Fruit fly (Drosophila melanogaster): ENCODE measurements around the gene CG9886.

CG9886 gene

dm6 chr2L:2402194-2402593 lies 18.4 kb upstream of the CG9886 start:
- no peak for TF ChIP-seq CG17801 (GFP tag; optimal IDR thresholded peaks at IDR 0.05; ENCODE audit: partially characterized antibody)

- no peak for TF ChIP-seq CG17801 (GFP tag; optimal IDR thresholded peaks at IDR 0.05; ENCODE audit: partially characterized antibody)
Observed at dm6 chr2L:2404631-2405030, 16.0 kb upstream of the CG9886 start.

- TF ChIP-seq CG17801 (GFP tag; optimal IDR thresholded peaks at IDR 0.05; ENCODE audit: partially characterized antibody), result no peak
Observed at dm6 chr2L:2413093-2413492, 7.5 kb upstream of the CG9886 start.

- no peak for TF ChIP-seq CG17801 (GFP tag; optimal IDR thresholded peaks at IDR 0.05; ENCODE audit: partially characterized antibody)
Observed at dm6 chr2L:2415109-2415508, 5.5 kb upstream of the CG9886 start, which contains the start of gene CG18641. TSS of gene CG18641 (minus strand) at chr2L:2415322.

dm6 chr2L:2416620-2417019 lies 4.0 kb upstream of the CG9886 start, which contains the start of gene CG31948:
TSS of gene CG31948 (minus strand) at chr2L:2416720.
- TF ChIP-seq CG17801 (GFP tag; optimal IDR thresholded peaks at IDR 0.05; ENCODE audit: partially characterized antibody), result no peak

- no peak for TF ChIP-seq CG17801 (GFP tag; optimal IDR thresholded peaks at IDR 0.05; ENCODE audit: partially characterized antibody)
Observed at dm6 chr2L:2417865-2418264, 2.8 kb upstream of the CG9886 start, which contains the start of gene CG34448. TSS of gene CG34448 (minus strand) at chr2L:2417965.

- TF ChIP-seq CG17801 (GFP tag; optimal IDR thresholded peaks at IDR 0.05; ENCODE audit: partially characterized antibody), result no peak
Observed at dm6 chr2L:2419913-2420312, 717 bp upstream of the CG9886 start, which contains the start of gene CG34447. TSS of gene CG34447 (minus strand) at chr2L:2420013.

- TF ChIP-seq CG17801 (GFP tag; optimal IDR thresholded peaks at IDR 0.05; ENCODE audit: partially characterized antibody), result no peak
Observed at dm6 chr2L:2424497-2424896, 3.9 kb downstream of the CG9886 start, which contains the start of gene CG44139. TSS of gene CG44139 (plus strand) at chr2L:2424797.

dm6 chr2L:2425652-2426192 lies 5.1 kb downstream of the CG9886 start:
- TF ChIP-seq CG17801 (GFP tag; optimal IDR thresholded peaks at IDR 0.05; ENCODE audit: partially characterized antibody), result no peak

- TF ChIP-seq CG17801 (GFP tag; optimal IDR thresholded peaks at IDR 0.05; ENCODE audit: partially characterized antibody), result no peak
Observed at dm6 chr2L:2426444-2427188, 6.0 kb downstream of the CG9886 start.

dm6 chr2L:2427384-2428208 lies 7.0 kb downstream of the CG9886 start:
- no peak for TF ChIP-seq CG17801 (GFP tag; optimal IDR thresholded peaks at IDR 0.05; ENCODE audit: partially characterized antibody)

- no peak for TF ChIP-seq CG17801 (GFP tag; optimal IDR thresholded peaks at IDR 0.05; ENCODE audit: partially characterized antibody)
Observed at dm6 chr2L:2428209-2428488, 7.5 kb downstream of the CG9886 start, which contains the start of gene dpp. TSS of gene dpp (plus strand) at chr2L:2428372.

- TF ChIP-seq CG17801 (GFP tag; optimal IDR thresholded peaks at IDR 0.05; ENCODE audit: partially characterized antibody), result no peak
Observed at dm6 chr2L:2429588-2429987, 9.0 kb downstream of the CG9886 start.

dm6 chr2L:2430251-2430650 lies 9.6 kb downstream of the CG9886 start:
- TF ChIP-seq CG17801 (GFP tag; optimal IDR thresholded peaks at IDR 0.05; ENCODE audit: partially characterized antibody), result no peak

dm6 chr2L:2432809-2433493 lies 12.3 kb downstream of the CG9886 start:
- TF ChIP-seq CG17801 (GFP tag; optimal IDR thresholded peaks at IDR 0.05; ENCODE audit: partially characterized antibody), result no peak

All from ovary, adult (tissue).